Worm (Caenorhabditis elegans) whole organism, early embryonic: ENCODE results near the gene H40L08.9.

ENCODE experiments used
- F13C5.2 ChIP-seq: sonication (generic microtip); optimal IDR thresholded peaks from 2 replicates; lab custom pipeline; 2017; ENCODE audit warnings: mild to moderate bottlenecking, missing genetic modification characterization, inconsistent platforms, missing compliant biosample characterization
- ama-1 ChIP-seq: fragments of 150-350 bp; optimal IDR thresholded peaks from 2 replicates; lab custom pipeline; 2014
- flt-1 ChIP-seq: fragments of 200-800 bp; sonication (Bioruptor generic); IDR thresholded peaks from 2 replicates; pipeline ENCODE4 v1.3.6; 2022; ENCODE audit warnings: missing genetic modification characterization, missing compliant biosample characterization
- scrt-1 ChIP-seq: fragments of 200-800 bp; sonication (Bioruptor generic); IDR thresholded peaks from 2 replicates; pipeline ENCODE4 v1.3.6; 2022; ENCODE audit warnings: missing genetic modification characterization, missing compliant biosample characterization

DNA sequence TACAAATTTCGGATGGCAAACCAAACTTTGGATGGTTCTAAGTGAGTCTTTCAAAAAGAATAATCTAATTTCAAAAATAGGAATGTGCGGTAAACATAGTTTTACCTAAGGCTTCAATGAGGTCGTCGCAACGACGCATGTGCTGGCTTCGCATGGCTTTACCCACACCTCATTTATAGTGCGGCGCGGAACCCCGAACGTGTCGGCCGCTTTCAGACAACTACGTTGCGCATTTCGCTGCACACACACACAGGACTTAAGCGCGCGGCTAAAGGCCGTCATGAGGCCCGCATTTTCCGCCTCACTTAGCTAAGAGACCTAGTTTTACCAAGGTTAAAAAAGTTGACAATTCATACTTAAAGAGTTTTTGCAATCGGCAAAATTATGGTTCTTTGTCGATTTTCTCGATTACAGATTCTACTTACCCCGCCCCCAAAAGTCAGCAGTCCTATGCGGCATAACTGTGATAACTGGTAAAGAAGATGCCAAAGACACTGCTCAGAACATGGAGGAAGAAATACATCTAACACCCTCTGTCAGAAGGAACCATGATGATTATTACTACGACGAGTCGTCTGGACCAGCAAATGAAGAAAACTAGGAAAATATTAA, 16.6 kb upstream of the H40L08.9 start:
- TF ChIP-seq ama-1 (no peak), scrt-1 (no peak), flt-1 (GFP tag; lab: Robert Waterston, UW) (no peak), F13C5.2 (tag; lab: Kevin White, UChicago) (no peak)
